Fruit fly (Drosophila melanogaster) whole organism, pupa: Measurements from ENCODE around the gene FarO.

Source experiments
- CG10348 ChIP-seq: fragments of 200-800 bp; sonication (Bioruptor generic); IDR thresholded peaks from 2 replicates; pipeline ENCODE4 v1.3.6; 2022; ENCODE audit warnings: missing biosample characterization, missing genetic modification characterization
- CG12605 ChIP-seq: fragments of 200-800 bp; sonication (Bioruptor generic); IDR thresholded peaks from 2 replicates; pipeline ENCODE4 v1.3.6; 2022; ENCODE audit warnings: missing biosample characterization, missing genetic modification characterization
- CG13204 ChIP-seq: fragments of 200-800 bp; sonication (Bioruptor generic); optimal IDR thresholded peaks from 2 replicates; lab custom pipeline; 2018; ENCODE audit warnings: missing biosample characterization, mild to moderate bottlenecking, missing genetic modification characterization, moderate library complexity
- CG14655 ChIP-seq: fragments of 200-800 bp; sonication (Bioruptor generic); optimal IDR thresholded peaks from 3 replicates; lab custom pipeline; 2017; ENCODE audit warnings: mild to moderate bottlenecking, missing biosample characterization, missing genetic modification reagents, missing genetic modification characterization
- CG15710 ChIP-seq: fragments of 200-800 bp; sonication (Bioruptor generic); optimal IDR thresholded peaks from 2 replicates; lab custom pipeline; 2018; ENCODE audit warnings: missing biosample characterization, mild to moderate bottlenecking, missing genetic modification characterization, moderate library complexity
- CG17806 ChIP-seq: fragments of 200-800 bp; sonication (Bioruptor generic); optimal IDR thresholded peaks from 2 replicates; lab custom pipeline; 2018; ENCODE audit warnings: missing biosample characterization, mild to moderate bottlenecking, missing genetic modification characterization, moderate library complexity
- CG32121 ChIP-seq: fragments of 200-800 bp; sonication (Bioruptor generic); IDR thresholded peaks from 2 replicates; pipeline ENCODE4 v1.3.6; 2022; ENCODE audit warnings: missing biosample characterization, missing genetic modification characterization
- CG34367 ChIP-seq: fragments of 200-800 bp; sonication (Bioruptor generic); optimal IDR thresholded peaks from 2 replicates; lab custom pipeline; 2018; ENCODE audit warnings: missing biosample characterization, mild to moderate bottlenecking, missing genetic modification characterization
- CG4496 ChIP-seq: fragments of 200-800 bp; sonication (Bioruptor generic); IDR thresholded peaks from 3 replicates; pipeline ENCODE4 v1.3.6; 2022; ENCODE audit warnings: missing biosample characterization, missing genetic modification characterization
- CG8159 ChIP-seq: fragments of 200-800 bp; sonication (Bioruptor generic); optimal IDR thresholded peaks from 3 replicates; lab custom pipeline; 2018; ENCODE audit warnings: missing biosample characterization, mild to moderate bottlenecking, missing genetic modification characterization, moderate library complexity
- CG8301 ChIP-seq: fragments of 200-800 bp; sonication (Bioruptor generic); optimal IDR thresholded peaks from 2 replicates; lab custom pipeline; 2018; ENCODE audit warnings: missing biosample characterization, mild to moderate bottlenecking, missing genetic modification characterization
- CG9948 ChIP-seq: fragments of 200-800 bp; sonication (Bioruptor generic); optimal IDR thresholded peaks from 2 replicates; lab custom pipeline; 2018; ENCODE audit warnings: missing biosample characterization, mild to moderate bottlenecking, missing genetic modification characterization, moderate library complexity
- D1 ChIP-seq: fragments of 200-800 bp; sonication (Bioruptor generic); optimal IDR thresholded peaks from 2 replicates; lab custom pipeline; 2018; ENCODE audit warnings: missing biosample characterization, mild to moderate bottlenecking, missing genetic modification characterization, moderate library complexity
- EcR ChIP-seq: fragments of 200-800 bp; sonication (Bioruptor generic); optimal IDR thresholded peaks from 3 replicates; lab custom pipeline; 2019; ENCODE audit warnings: missing biosample characterization, missing genetic modification characterization, mild to moderate bottlenecking, moderate library complexity, missing genetic modification reagents
- Ets98B ChIP-seq: fragments of 200-800 bp; sonication (Bioruptor generic); IDR thresholded peaks from 2 replicates; pipeline ENCODE4 v1.3.6; 2022; ENCODE audit warnings: missing biosample characterization, missing genetic modification characterization
- Pif1A ChIP-seq: fragments of 200-800 bp; sonication (Bioruptor generic); optimal IDR thresholded peaks from 3 replicates; lab custom pipeline; 2016; ENCODE audit warnings: missing biosample characterization, missing genetic modification characterization
- Pif1B ChIP-seq: fragments of 200-800 bp; sonication (Bioruptor generic); optimal IDR thresholded peaks from 3 replicates; lab custom pipeline; 2016; ENCODE audit warnings: missing biosample characterization, missing genetic modification characterization
- Snoo ChIP-seq: fragments of 200-800 bp; sonication (Bioruptor generic); optimal IDR thresholded peaks from 3 replicates; lab custom pipeline; 2017; ENCODE audit warnings: missing biosample characterization, mild to moderate bottlenecking, missing genetic modification characterization, inconsistent platforms
- fd96Ca ChIP-seq: fragments of 200-800 bp; sonication (Bioruptor generic); IDR thresholded peaks from 3 replicates; pipeline ENCODE4 v1.3.6; 2022; ENCODE audit warnings: missing biosample characterization, missing genetic modification characterization
- gl ChIP-seq: fragments of 200-800 bp; sonication (Bioruptor generic); optimal IDR thresholded peaks from 2 replicates; lab custom pipeline; 2018; ENCODE audit warnings: missing biosample characterization, mild to moderate bottlenecking, missing genetic modification characterization
- rn ChIP-seq: fragments of 200-800 bp; sonication (Bioruptor generic); IDR thresholded peaks from 2 replicates; pipeline ENCODE4 v1.3.6; 2022; ENCODE audit warnings: missing biosample characterization, missing genetic modification characterization

FarO gene

dm6 chrX:2213759-2214406, 10.2 kb upstream of the FarO start, which contains the start of gene SmydA-8:
TSS of gene SmydA-8 (minus strand) at chrX:2213809.
- TF ChIP-seq CG32121: no peak
- no peak for TF ChIP-seq CG13204 (GFP tag; lab: Kevin White, UChicago)
- TF ChIP-seq D1 (tag; lab: Kevin White, UChicago): no peak
- no peak for TF ChIP-seq gl (tag; lab: Kevin White, UChicago)
- TF ChIP-seq Ets98B: no peak
- no peak for TF ChIP-seq Snoo (tag; lab: Kevin White, UChicago)
- no peak for TF ChIP-seq CG17806 (tag; lab: Kevin White, UChicago)
- no peak for TF ChIP-seq CG12605 (GFP tag; lab: Robert Waterston, UW)
- no peak for TF ChIP-seq CG15710 (tag; lab: Kevin White, UChicago)
- no peak for TF ChIP-seq CG8301 (tag; lab: Kevin White, UChicago)
- no peak for TF ChIP-seq rn (GFP tag; lab: Robert Waterston, UW)
- 0 out of 3 replicates have a peak, but pooled peaks have one; percentile 51 for TF ChIP-seq CG4496 (GFP tag; lab: Robert Waterston, UW)
- peak; percentile 17 for TF ChIP-seq EcR (GFP tag; lab: Kevin White, UChicago)
- no peak for TF ChIP-seq fd96Ca
- no peak for TF ChIP-seq CG10348 (GFP tag; lab: Robert Waterston, UW)
- TF ChIP-seq Pif1A (GFP tag; lab: Kevin White, UChicago): peak; percentile 16
- TF ChIP-seq CG14655 (GFP tag; lab: Kevin White, UChicago): no peak

dm6 chrX:2212327-2212820, 8.7 kb upstream of the FarO start:
- TF ChIP-seq fd96Ca (0 out of 3 replicates have a peak, but pooled peaks have one; percentile 26), CG10348 (GFP tag; lab: Robert Waterston, UW) (no peak), CG14655 (GFP tag; lab: Kevin White, UChicago) (peak; percentile 6), CG8301 (tag; lab: Kevin White, UChicago) (no peak), Ets98B (peak; percentile 60), EcR (GFP tag; lab: Kevin White, UChicago) (no peak), CG13204 (GFP tag; lab: Kevin White, UChicago) (no peak), CG32121 (peak; percentile 47), Snoo (tag; lab: Kevin White, UChicago) (no peak), CG15710 (tag; lab: Kevin White, UChicago) (no peak), gl (tag; lab: Kevin White, UChicago) (no peak), Pif1B (GFP tag; lab: Kevin White, UChicago) (no peak), CG8159 (no peak), Pif1A (GFP tag; lab: Kevin White, UChicago) (peak; percentile 8), CG17806 (tag; lab: Kevin White, UChicago) (no peak), CG12605 (GFP tag; lab: Robert Waterston, UW) (no peak)

- no peak for TF ChIP-seq CG12605 (GFP tag; lab: Robert Waterston, UW)
- TF ChIP-seq D1 (tag; lab: Kevin White, UChicago): no peak
- TF ChIP-seq Snoo (tag; lab: Kevin White, UChicago): no peak
- TF ChIP-seq fd96Ca: peak; percentile 65; the same call in 2 of the 3 replicates
- no peak for TF ChIP-seq CG13204 (GFP tag; lab: Kevin White, UChicago)
- TF ChIP-seq CG17806 (tag; lab: Kevin White, UChicago): no peak
- TF ChIP-seq CG10348 (GFP tag; lab: Robert Waterston, UW): 0 out of 2 replicates have a peak, but pooled peaks have one; percentile 39
- peak; percentile 34; the same call in 1 of the 2 replicates for TF ChIP-seq CG32121
- TF ChIP-seq CG15710 (tag; lab: Kevin White, UChicago): no peak
- TF ChIP-seq CG4496 (GFP tag; lab: Robert Waterston, UW): peak; percentile 13; the same call in 1 of the 3 replicates
Observed at dm6 chrX:2208641-2209241, 5.1 kb upstream of the FarO start.

- TF ChIP-seq gl (tag; lab: Kevin White, UChicago) (no peak), CG17806 (tag; lab: Kevin White, UChicago) (no peak), CG8301 (tag; lab: Kevin White, UChicago) (no peak), CG32121 (no peak), CG12605 (GFP tag; lab: Robert Waterston, UW) (no peak), Snoo (tag; lab: Kevin White, UChicago) (no peak)
- TF ChIP-seq, all 21 proteins: peak for 0
Observed at dm6 chrX:2199303-2199702, 4.4 kb downstream of the FarO start.

dm6 chrX:2198272-2198571, 5.4 kb downstream of the FarO start:
- TF ChIP-seq Ets98B (no peak), CG8159 (no peak)

dm6 chrX:2197414-2198271, 6.0 kb downstream of the FarO start:
- TF ChIP-seq CG10348 (GFP tag; lab: Robert Waterston, UW) (no peak), CG9948 (tag; lab: Kevin White, UChicago) (no peak), fd96Ca (no peak), Snoo (tag; lab: Kevin White, UChicago) (no peak), CG34367 (tag; lab: Kevin White, UChicago) (no peak), gl (tag; lab: Kevin White, UChicago) (no peak), CG14655 (GFP tag; lab: Kevin White, UChicago) (no peak), CG8159 (no peak), EcR (GFP tag; lab: Kevin White, UChicago) (peak; percentile 10), D1 (tag; lab: Kevin White, UChicago) (no peak), Pif1A (GFP tag; lab: Kevin White, UChicago) (no peak), CG15710 (tag; lab: Kevin White, UChicago) (no peak), CG13204 (GFP tag; lab: Kevin White, UChicago) (no peak), Pif1B (GFP tag; lab: Kevin White, UChicago) (no peak), CG17806 (tag; lab: Kevin White, UChicago) (no peak), Ets98B (peak; percentile 11; the same call in 1 of the 2 replicates), CG4496 (GFP tag; lab: Robert Waterston, UW) (no peak)
